Fruit fly (Drosophila melanogaster) ovary, adult (tissue): ENCODE measurements around the gene mthl6.

ENCODE experiments used
- CG17801 ChIP-seq: fragments of 200-800 bp; optimal IDR thresholded peaks from 2 replicates; lab custom pipeline; 2019; ENCODE audit warnings: missing biosample characterization, mild to moderate bottlenecking, missing genetic modification characterization, moderate library complexity; ENCODE audit not compliant: partially characterized antibody

Gene mthl6

DNA sequence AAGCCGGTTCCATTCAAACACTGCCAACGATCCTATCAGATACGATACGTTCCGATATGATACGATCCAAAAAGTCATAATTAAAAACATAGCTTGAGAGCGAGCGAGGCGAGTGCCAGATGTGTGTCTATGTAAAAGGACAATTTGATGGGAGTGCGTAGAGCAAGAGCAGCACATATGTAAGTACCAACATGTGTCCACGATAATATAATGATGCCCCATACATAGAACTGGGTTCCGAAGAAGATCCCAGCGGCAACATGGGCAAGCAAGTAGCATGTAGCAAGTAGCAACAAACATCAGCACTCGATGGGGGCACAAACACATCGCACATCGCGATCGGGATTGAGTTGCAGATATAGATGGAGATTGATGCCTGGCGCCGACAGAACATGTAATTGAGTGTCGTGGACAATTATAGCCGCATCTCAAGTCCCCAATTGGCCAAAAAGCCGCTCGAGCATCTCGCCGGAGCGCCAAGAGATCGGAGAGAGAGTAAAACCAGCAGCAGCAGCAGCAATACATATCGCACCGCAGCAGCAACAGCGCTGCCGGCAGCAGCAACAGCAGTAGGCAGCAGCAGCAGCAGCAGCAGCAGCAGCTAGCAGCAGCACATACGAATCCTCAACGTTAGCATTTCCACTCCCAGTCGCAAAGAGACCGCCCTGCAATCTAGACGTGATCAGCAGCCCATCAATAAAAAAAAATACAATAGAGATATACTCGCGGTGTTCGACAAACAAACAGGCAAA is 32.8 kb downstream of the mthl6 start, which contains the start of gene ltl:
TSS of gene ltl (plus strand) at position 647 of the 752 bp plus-strand sequence.
- no peak for TF ChIP-seq CG17801 (GFP tag; lab: Kevin White, UChicago)

DNA sequence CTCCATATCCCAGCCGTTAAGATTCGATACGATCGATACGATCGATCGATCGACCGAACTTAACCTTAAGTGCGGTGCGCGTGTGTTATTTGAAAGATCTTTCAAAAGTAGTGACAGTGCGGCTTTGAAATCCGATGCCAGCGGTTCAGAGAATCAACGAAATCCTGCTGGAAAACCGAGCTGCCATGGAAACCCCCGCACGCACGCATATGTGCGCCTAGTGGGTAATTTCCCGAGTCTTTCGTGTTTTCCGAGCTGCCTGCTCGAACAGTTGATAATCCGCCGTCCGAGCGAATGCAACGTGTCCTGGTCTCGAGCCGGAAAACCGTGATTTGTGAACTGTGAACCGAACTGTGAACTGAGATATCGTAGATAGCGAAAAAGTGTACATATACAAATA is 33.5 kb downstream of the mthl6 start:
- TF ChIP-seq CG17801 (GFP tag; lab: Kevin White, UChicago): no peak

DNA sequence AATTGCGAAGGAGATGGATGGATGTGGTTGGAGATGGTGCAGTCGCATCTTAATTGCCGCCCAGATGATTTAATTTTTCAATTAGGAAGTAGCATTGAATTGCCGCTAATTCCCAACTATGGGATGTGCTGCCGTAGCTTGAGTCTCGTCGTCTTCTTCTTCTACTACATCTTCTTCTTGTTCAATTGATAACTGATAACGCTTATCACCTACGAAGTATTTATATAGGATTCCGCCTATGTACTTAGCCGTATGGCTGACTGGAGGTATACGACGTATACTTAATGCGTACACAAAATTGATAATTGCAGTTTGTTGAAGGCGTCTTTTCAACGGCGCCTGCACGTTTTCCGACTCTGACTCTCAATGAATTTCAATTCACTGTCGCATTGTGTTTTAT is 34.9 kb downstream of the mthl6 start:
- TF ChIP-seq CG17801 (GFP tag; lab: Kevin White, UChicago): no peak

dm6 chr3L:7521847-7522246 is 36.1 kb downstream of the mthl6 start:
- TF ChIP-seq CG17801 (GFP tag; lab: Kevin White, UChicago): no peak

dm6 chr3L:7527661-7528379 is 42.1 kb downstream of the mthl6 start:
- TF ChIP-seq CG17801 (GFP tag; lab: Kevin White, UChicago): no peak

- no peak for TF ChIP-seq CG17801 (GFP tag; lab: Kevin White, UChicago)
Measured at dm6 chr3L:7528380-7529080, 42.8 kb downstream of the mthl6 start, which contains the start of gene lqf. Gene lqf, plus strand, starts transcription at chr3L:7528780.

DNA sequence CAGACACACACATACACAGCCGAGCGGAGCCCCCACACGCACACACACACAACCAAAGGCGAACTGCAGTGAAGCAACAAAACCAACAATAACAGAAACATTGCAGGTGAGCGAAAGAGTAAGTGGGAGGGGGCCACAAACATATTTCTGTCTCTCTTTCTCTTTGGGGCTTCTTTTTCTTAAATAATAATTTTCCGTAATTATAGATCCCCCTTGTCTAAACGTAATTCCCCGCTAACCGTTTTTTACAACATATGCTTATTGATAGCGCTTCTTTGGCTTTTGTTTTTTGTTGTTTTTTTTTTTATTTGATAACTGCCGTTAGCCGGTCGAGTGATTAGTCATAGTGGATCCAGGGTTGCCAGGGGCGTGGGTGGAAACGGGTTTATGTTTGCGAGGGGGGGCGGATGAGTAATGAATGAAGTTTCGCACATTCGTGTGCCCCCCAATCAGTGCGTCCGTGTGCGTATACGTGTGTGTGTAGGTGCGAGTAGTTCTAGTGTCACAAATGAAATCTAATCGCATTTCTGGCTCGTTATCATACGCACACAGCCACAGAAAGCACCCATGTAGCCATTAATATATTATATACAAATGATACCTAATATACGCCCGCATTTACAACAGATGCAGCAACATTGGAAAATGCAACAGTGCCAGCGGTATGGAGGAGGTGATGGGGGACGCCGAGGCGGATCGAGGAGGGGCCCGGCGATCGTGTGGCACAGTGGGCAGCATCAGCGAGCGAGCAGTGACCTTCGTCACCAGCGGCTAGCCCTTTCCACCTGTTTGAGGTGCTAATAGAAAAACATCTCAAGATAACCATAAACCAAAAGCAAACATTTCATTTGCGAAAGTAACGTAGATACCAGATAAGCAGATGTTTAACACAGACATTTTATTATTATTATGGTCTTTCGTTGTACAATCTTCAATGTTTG is 43.6 kb downstream of the mthl6 start:
- no peak for TF ChIP-seq CG17801 (GFP tag; lab: Kevin White, UChicago)

dm6 chr3L:7530461-7531338 is 44.9 kb downstream of the mthl6 start:
- no peak for TF ChIP-seq CG17801 (GFP tag; lab: Kevin White, UChicago)
